Fruit fly (Drosophila melanogaster): ENCODE measurements around the gene CG7872.
A peak's percentile ranks its signal among the peaks of the same experiment; 100 is the strongest.

CG7872 gene

DNA sequence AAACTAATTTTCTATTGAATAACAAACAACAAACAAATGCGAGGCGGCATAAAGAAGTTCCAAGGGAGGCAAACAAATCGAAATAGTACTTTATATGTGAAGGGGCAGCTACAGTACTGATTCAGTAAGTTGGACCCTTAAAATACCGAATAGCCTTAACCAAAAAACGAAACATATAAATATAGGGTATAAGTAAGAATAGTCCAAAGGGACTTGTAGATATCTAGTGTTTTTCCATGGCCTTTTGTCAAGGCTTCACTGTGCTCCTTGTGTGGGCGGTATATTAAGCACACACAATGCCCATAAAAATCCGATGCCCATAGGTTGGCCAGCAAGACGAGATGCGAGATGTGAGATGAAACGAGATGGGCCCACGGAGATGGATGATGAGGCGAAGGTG is 45.9 kb upstream of the CG7872 start (continued):
- TF ChIP-seq jumu (GFP tag; optimal IDR thresholded peaks at IDR 0.05) (no peak), psq (GFP tag; optimal IDR thresholded peaks at IDR 0.05) (no peak), fru (optimal IDR thresholded peaks at IDR 0.05) (no peak), CG9609 (GFP tag; optimal IDR thresholded peaks at IDR 0.05) (no peak), CG14441 (GFP tag; IDR thresholded peaks at IDR 0.05) (peak; percentile 49; the same call in 1 of the 2 replicates), ase (GFP tag; IDR thresholded peaks at IDR 0.05) (0 out of 3 replicates have a peak, but pooled peaks have one; percentile 36), Hr51 (GFP tag; optimal IDR thresholded peaks at IDR 0.05) (peak in 1 of 2 experiments; percentile 45), wor (GFP tag; IDR thresholded peaks at IDR 0.05) (no peak), tup (GFP tag; optimal IDR thresholded peaks at IDR 0.05) (no peak), CG2202 (tag; optimal IDR thresholded peaks at IDR 0.05) (no peak), crc (GFP tag; optimal IDR thresholded peaks at IDR 0.05) (no peak), salm (tag; optimal IDR thresholded peaks at IDR 0.05) (no peak), CG7357 (GFP tag; IDR thresholded peaks at IDR 0.05) (peak; percentile 22; the same call in 1 of the 3 replicates), Sry-β (GFP tag; optimal IDR thresholded peaks at IDR 0.05) (no peak), Doc3 (GFP tag; IDR thresholded peaks at IDR 0.05; ENCODE audit: partially characterized antibody) (no peak), HLH3B (GFP tag; IDR thresholded peaks at IDR 0.05) (peak; percentile 53; the same call in 1 of the 2 replicates), Dek (tag; optimal IDR thresholded peaks at IDR 0.05) (no peak), CG10979 (tag; optimal IDR thresholded peaks at IDR 0.05) (peak; percentile 25), TFAM (GFP tag; optimal IDR thresholded peaks at IDR 0.05) (no peak), H2.0 (GFP tag; IDR thresholded peaks at IDR 0.05) (peak; percentile 49), CG4404 (GFP tag; IDR thresholded peaks at IDR 0.05) (no peak), CG16813 (GFP tag; IDR thresholded peaks at IDR 0.05; ENCODE audit: partially characterized antibody) (no peak), NFAT (GFP tag; IDR thresholded peaks at IDR 0.05) (no peak), CG8388 (GFP tag; optimal IDR thresholded peaks at IDR 0.05) (no peak), pan (optimal IDR thresholded peaks at IDR 0.05) (no peak), pan (GFP tag; optimal IDR thresholded peaks at IDR 0.05 in 1 of 2, IDR thresholded peaks at IDR 0.05 in 1 of 2) (peak in 1 of 2 experiments; percentile 68), Lhr (GFP tag; optimal IDR thresholded peaks at IDR 0.05) (no peak), crol (GFP tag; IDR thresholded peaks at IDR 0.05) (no peak), CG13287 (GFP tag; IDR thresholded peaks at IDR 0.05; ENCODE audit: partially characterized antibody) (no peak), klu (GFP tag; IDR thresholded peaks at IDR 0.05) (no peak), croc (GFP tag; conservative IDR thresholded peaks at IDR 0.05) (no peak), gsb-n (tag; optimal IDR thresholded peaks at IDR 0.05) (no peak), row (GFP tag; IDR thresholded peaks at IDR 0.05) (peak; percentile 68), CG17612 (GFP tag; IDR thresholded peaks at IDR 0.05) (no peak), chinmo (GFP tag; IDR thresholded peaks at IDR 0.05; ENCODE audit: partially characterized antibody) (no peak), CG31441 (GFP tag; IDR thresholded peaks at IDR 0.05) (peak; percentile 34; the same call in 1 of the 2 replicates), NK7.1 (GFP tag; optimal IDR thresholded peaks at IDR 0.05) (no peak), CG8944 (GFP tag; optimal IDR thresholded peaks at IDR 0.05) (no peak), Chrac-16 (GFP tag; optimal IDR thresholded peaks at IDR 0.05) (no peak), CG4282 (GFP tag; optimal IDR thresholded peaks at IDR 0.05) (no peak), CG14860 (GFP tag; IDR thresholded peaks at IDR 0.05; ENCODE audit: partially characterized antibody) (no peak), CG1529 (GFP tag; optimal IDR thresholded peaks at IDR 0.05) (no peak), gem (tag; optimal IDR thresholded peaks at IDR 0.05) (peak; percentile 62), CG13424 (tag; optimal IDR thresholded peaks at IDR 0.05) (peak; percentile 44), fd96Cb (tag; optimal IDR thresholded peaks at IDR 0.05) (peak; percentile 24), Eip74EF (GFP tag; optimal IDR thresholded peaks at IDR 0.05) (no peak), CG31365 (tag; optimal IDR thresholded peaks at IDR 0.05) (no peak), Neu2 (GFP tag; optimal IDR thresholded peaks at IDR 0.05; ENCODE audit: borderline replicate concordance) (no peak), CG12744 (GFP tag; optimal IDR thresholded peaks at IDR 0.05) (no peak), hbn (GFP tag; IDR thresholded peaks at IDR 0.05; ENCODE audit: partially characterized antibody) (no peak), CG18011 (GFP tag; optimal IDR thresholded peaks at IDR 0.05) (no peak)

Data from whole organism, embryonic.